Worm (Caenorhabditis elegans): ENCODE results near the gene Y66D12A.8.

- TF ChIP-seq him-1 (tag; optimal IDR thresholded peaks at IDR 0.05) (no peak), dao-5 (tag; optimal IDR thresholded peaks at IDR 0.05) (no peak)
Observed at ce11 chrIII:11559677-11560076, 14.3 kb upstream of the Y66D12A.8 start.

Data from whole organism, L4/young adult.